Fruit fly (Drosophila melanogaster): ENCODE results near the gene CG13032.

dm6 chr3L:16644505-16644904 is 29.3 kb upstream of the CG13032 start:
- TF ChIP-seq CG12605 (GFP tag; IDR thresholded peaks at IDR 0.05) (no peak), CG14655 (GFP tag; optimal IDR thresholded peaks at IDR 0.05) (no peak), rn (GFP tag; IDR thresholded peaks at IDR 0.05) (no peak), CG34367 (tag; optimal IDR thresholded peaks at IDR 0.05) (no peak), CG17806 (tag; optimal IDR thresholded peaks at IDR 0.05) (no peak), CG10348 (GFP tag; IDR thresholded peaks at IDR 0.05) (no peak), Ets98B (GFP tag; IDR thresholded peaks at IDR 0.05) (no peak)
